Fruit fly (Drosophila melanogaster): ENCODE measurements around the gene Adi1.
A peak's percentile ranks its signal among the peaks of the same experiment; 100 is the strongest.

The Adi1 gene

dm6 chr3L:10647158-10647557 lies 16.0 kb upstream of the Adi1 start:
- TF ChIP-seq row (GFP tag; IDR thresholded peaks at IDR 0.05) (peak; percentile 8; the same call in 1 of the 3 replicates), CG17612 (GFP tag; IDR thresholded peaks at IDR 0.05) (no peak), sens (GFP tag) (peak; percentile 58), esg (GFP tag; conservative IDR thresholded peaks at IDR 0.05) (0 out of 2 replicates have a peak, but pooled peaks have one; percentile 5), CG11695 (GFP tag; IDR thresholded peaks at IDR 0.05) (no peak), pan (optimal IDR thresholded peaks at IDR 0.05) (no peak), pan (GFP tag; optimal IDR thresholded peaks at IDR 0.05 in 1 of 2, IDR thresholded peaks at IDR 0.05 in 1 of 2) (no peak)

dm6 chr3L:10648431-10648830 lies 14.7 kb upstream of the Adi1 start:
- TF ChIP-seq CG1602 (GFP tag; optimal IDR thresholded peaks at IDR 0.05) (no peak), Tbp (GFP tag; optimal IDR thresholded peaks at IDR 0.05) (no peak), CG2712 (tag; optimal IDR thresholded peaks at IDR 0.05) (peak; percentile 12), CG11093 (GFP tag; IDR thresholded peaks at IDR 0.05) (0 out of 3 replicates have a peak, but pooled peaks have one; percentile 13), unpg (GFP tag; optimal IDR thresholded peaks at IDR 0.05) (peak; percentile 17), CG7839 (tag; optimal IDR thresholded peaks at IDR 0.05) (peak; percentile 6), bbx (GFP tag; IDR thresholded peaks at IDR 0.05; ENCODE audit: partially characterized antibody) (no peak), CG10209 (GFP tag; optimal IDR thresholded peaks at IDR 0.05) (no peak), Neu2 (GFP tag; optimal IDR thresholded peaks at IDR 0.05; ENCODE audit: borderline replicate concordance) (no peak), Xrp1 (GFP tag; IDR thresholded peaks at IDR 0.05) (peak; percentile 5; the same call in 1 of the 2 replicates), tna (GFP tag; IDR thresholded peaks at IDR 0.05; ENCODE audit: partially characterized antibody) (no peak), sd (tag; optimal IDR thresholded peaks at IDR 0.05) (no peak), CG1529 (GFP tag; optimal IDR thresholded peaks at IDR 0.05) (no peak), lab (GFP tag; optimal IDR thresholded peaks at IDR 0.05) (no peak), Oli (tag; optimal IDR thresholded peaks at IDR 0.05) (peak; percentile 1), ci (GFP tag; IDR thresholded peaks at IDR 0.05) (0 out of 3 replicates have a peak, but pooled peaks have one; percentile 52), gro (GFP tag; optimal IDR thresholded peaks at IDR 0.05) (no peak), PHDP (tag; optimal IDR thresholded peaks at IDR 0.05) (no peak), CG7271 (tag; optimal IDR thresholded peaks at IDR 0.05) (no peak), gcm2 (GFP tag; optimal IDR thresholded peaks at IDR 0.05) (no peak), CG17361 (GFP tag; IDR thresholded peaks at IDR 0.05) (0 out of 3 replicates have a peak, but pooled peaks have one; percentile 15), CG18262 (tag; optimal IDR thresholded peaks at IDR 0.05) (peak; percentile 11), CG12155 (GFP tag; optimal IDR thresholded peaks at IDR 0.05) (no peak), hkb (optimal IDR thresholded peaks at IDR 0.05) (no peak), hkb (GFP tag; IDR thresholded peaks at IDR 0.05) (peak; percentile 35; the same call in 1 of the 2 replicates), CG7963 (GFP tag; IDR thresholded peaks at IDR 0.05; ENCODE audit: partially characterized antibody) (no peak), CG31441 (GFP tag; IDR thresholded peaks at IDR 0.05) (0 out of 2 replicates have a peak, but pooled peaks have one; percentile 20), CG10979 (tag; optimal IDR thresholded peaks at IDR 0.05) (peak; percentile 9), grau (tag; optimal IDR thresholded peaks at IDR 0.05) (peak; percentile 3), zen2 (GFP tag; IDR thresholded peaks at IDR 0.05; ENCODE audit: partially characterized antibody) (no peak), ap (GFP tag; IDR thresholded peaks at IDR 0.05) (0 out of 2 replicates have a peak, but pooled peaks have one; percentile 8), prd (optimal IDR thresholded peaks at IDR 0.05) (no peak), prd (GFP tag; IDR thresholded peaks at IDR 0.05) (peak; percentile 24; the same call in 1 of the 3 replicates), CG43689 (GFP tag; IDR thresholded peaks at IDR 0.05) (no peak), schlank (tag; optimal IDR thresholded peaks at IDR 0.05) (no peak), CG15011 (GFP tag; optimal IDR thresholded peaks at IDR 0.05) (no peak), Ets65A (GFP tag) (peak; percentile 87), H2.0 (GFP tag; IDR thresholded peaks at IDR 0.05) (no peak), maf-S (GFP tag; optimal IDR thresholded peaks at IDR 0.05) (no peak), chif (GFP tag; optimal IDR thresholded peaks at IDR 0.05) (peak in 1 of 2 experiments; percentile 9), CG8388 (GFP tag; optimal IDR thresholded peaks at IDR 0.05) (peak; percentile 17), gem (tag; optimal IDR thresholded peaks at IDR 0.05) (peak; percentile 35), zfh1 (GFP tag; IDR thresholded peaks at IDR 0.05) (0 out of 3 replicates have a peak, but pooled peaks have one; percentile 45)
